Worm (Caenorhabditis elegans): ENCODE data around the gene W04G3.12.

The W04G3.12 gene

ce11 chrX:11093985-11094593, 17.5 kb upstream of the W04G3.12 start (continued):
- peak; percentile 3 for TF ChIP-seq lin-15B (tag; optimal IDR thresholded peaks at IDR 0.05)
- peak; percentile 69 for TF ChIP-seq nhr-28 (tag; optimal IDR thresholded peaks at IDR 0.05)
- TF ChIP-seq lir-3 (tag; optimal IDR thresholded peaks at IDR 0.05; ENCODE audit: poor library complexity) = peak; percentile 95
- peak; percentile 100 for TF ChIP-seq mep-1 (tag; optimal IDR thresholded peaks at IDR 0.05)
- TF ChIP-seq unc-130 (tag; optimal IDR thresholded peaks at IDR 0.05) = peak; percentile 91
- peak; percentile 100 for TF ChIP-seq C16A3.4 (tag; optimal IDR thresholded peaks at IDR 0.05)
- peak; percentile 98 for TF ChIP-seq ces-1 (GFP tag; optimal IDR thresholded peaks at IDR 0.05)
- TF ChIP-seq tlp-1 (tag; optimal IDR thresholded peaks at IDR 0.05) = peak; percentile 77
- TF ChIP-seq hlh-17 (GFP tag; optimal IDR thresholded peaks at IDR 0.05; ENCODE audit: borderline replicate concordance) = no peak
- peak; percentile 85 for TF ChIP-seq unc-62 (GFP tag; optimal IDR thresholded peaks at IDR 0.05)
- TF ChIP-seq irx-1 (tag; optimal IDR thresholded peaks at IDR 0.05) = peak; percentile 100
- TF ChIP-seq ztf-11 (tag; optimal IDR thresholded peaks at IDR 0.05) = peak; percentile 96 to 97
- peak; percentile 99 for TF ChIP-seq ceh-63 (GFP tag; optimal IDR thresholded peaks at IDR 0.05)
- peak; percentile 99 for TF ChIP-seq egl-13 (tag; optimal IDR thresholded peaks at IDR 0.05)
- peak; percentile 100 for TF ChIP-seq ztf-4 (tag; optimal IDR thresholded peaks at IDR 0.05)
- TF ChIP-seq ets-5 (GFP tag; IDR thresholded peaks at IDR 0.05) = peak; percentile 98
- peak; percentile 97 for TF ChIP-seq sup-37 (GFP tag; optimal IDR thresholded peaks at IDR 0.05)
- TF ChIP-seq C34B4.2 (tag; optimal IDR thresholded peaks at IDR 0.05) = peak; percentile 70
- peak; percentile 97 for TF ChIP-seq nhr-76 (tag; optimal IDR thresholded peaks at IDR 0.05)
- peak; percentile 100 for TF ChIP-seq tbx-2 (tag; optimal IDR thresholded peaks at IDR 0.05)
- peak; percentile 100 for TF ChIP-seq fkh-10 (GFP tag; optimal IDR thresholded peaks at IDR 0.05)
- no peak for TF ChIP-seq sptf-1 (tag; optimal IDR thresholded peaks at IDR 0.05)
- TF ChIP-seq nhr-12 (tag; optimal IDR thresholded peaks at IDR 0.05) = peak; percentile 88
- peak; percentile 100 for TF ChIP-seq nhr-11 (tag; optimal IDR thresholded peaks at IDR 0.05)
- TF ChIP-seq pax-3 (tag; optimal IDR thresholded peaks at IDR 0.05) = peak; percentile 97
- TF ChIP-seq snpc-4 (tag; optimal IDR thresholded peaks at IDR 0.05) = peak; percentile 94
- TF ChIP-seq pag-3 (tag; optimal IDR thresholded peaks at IDR 0.05; ENCODE audit: borderline replicate concordance, insufficient read depth) = peak; percentile 77
- peak; percentile 99 for TF ChIP-seq efl-3 (GFP tag; optimal IDR thresholded peaks at IDR 0.05)
- peak; percentile 100 for TF ChIP-seq fos-1 (tag; optimal IDR thresholded peaks at IDR 0.05)
- peak; percentile 99 for TF ChIP-seq nhr-84 (tag; optimal IDR thresholded peaks at IDR 0.05)
- TF ChIP-seq zag-1 (tag; optimal IDR thresholded peaks at IDR 0.05) = peak; percentile 98
- peak; percentile 100 for TF ChIP-seq nhr-47 (tag; optimal IDR thresholded peaks at IDR 0.05)
- TF ChIP-seq nhr-19 (GFP tag; conservative IDR thresholded peaks at IDR 0.05) = peak; percentile 99
- TF ChIP-seq mdl-1 (tag; optimal IDR thresholded peaks at IDR 0.05) = peak; percentile 59 to 95
- peak; percentile 56 for TF ChIP-seq F16B12.6 (tag; optimal IDR thresholded peaks at IDR 0.05)
- TF ChIP-seq vab-15 (tag; optimal IDR thresholded peaks at IDR 0.05) = peak; percentile 84
- TF ChIP-seq dpl-1 (GFP tag; optimal IDR thresholded peaks at IDR 0.05) = peak; percentile 61 to 74 (median 63)
- TF ChIP-seq lin-39 (tag; optimal IDR thresholded peaks at IDR 0.05) = peak; percentile 100
- peak; percentile 26 for TF ChIP-seq Y116A8C.19 (tag; optimal IDR thresholded peaks at IDR 0.05; ENCODE audit: borderline replicate concordance)

- TF ChIP-seq ceh-8 (GFP tag; optimal IDR thresholded peaks at IDR 0.05) (no peak), snpc-4 (tag; optimal IDR thresholded peaks at IDR 0.05) (no peak), pag-3 (tag; optimal IDR thresholded peaks at IDR 0.05; ENCODE audit: borderline replicate concordance, insufficient read depth) (no peak), nhr-12 (tag; optimal IDR thresholded peaks at IDR 0.05) (no peak), lin-35 (GFP tag; optimal IDR thresholded peaks at IDR 0.05) (no peak), C16A3.4 (tag; optimal IDR thresholded peaks at IDR 0.05) (no peak), lin-15B (tag; optimal IDR thresholded peaks at IDR 0.05) (no peak), efl-3 (GFP tag; optimal IDR thresholded peaks at IDR 0.05) (no peak), nhr-19 (GFP tag; conservative IDR thresholded peaks at IDR 0.05) (no peak), vab-15 (tag; optimal IDR thresholded peaks at IDR 0.05) (no peak), ama-1 (optimal IDR thresholded peaks at IDR 0.05) (no peak), fkh-4 (tag; optimal IDR thresholded peaks at IDR 0.05; ENCODE audit: borderline replicate concordance) (no peak), pqm-1 (tag; optimal IDR thresholded peaks at IDR 0.05) (no peak), unc-30 (tag; optimal IDR thresholded peaks at IDR 0.05) (no peak), efl-1 (optimal IDR thresholded peaks at IDR 0.05) (no peak), efl-1 (GFP tag; optimal IDR thresholded peaks at IDR 0.05 in 1 of 2) (no peak), elt-3 (tag; optimal IDR thresholded peaks at IDR 0.05) (no peak), nhr-28 (tag; optimal IDR thresholded peaks at IDR 0.05) (no peak), isw-1 (GFP tag; IDR thresholded peaks at IDR 0.05) (no peak)
Observed at ce11 chrX:11088952-11089351, 12.4 kb upstream of the W04G3.12 start, which contains the start of gene W04G3.11. TSS of gene W04G3.11 (plus strand) at chrX:11089195.

Data from whole organism, L1 larva.